Fruit fly (Drosophila melanogaster): ENCODE measurements around the gene RnpS1.

The RnpS1 gene

dm6 chr3R:9590952-9591532 is 39.2 kb downstream of the RnpS1 start, which contains the start of the genes bocks and CG8312:
Gene bocks, minus strand, starts transcription at chr3R:9591002.
Gene CG8312, plus strand, starts transcription at chr3R:9591309.
- no peak for TF ChIP-seq usp (GFP tag; optimal IDR thresholded peaks at IDR 0.05)
- peak; percentile 53 for TF ChIP-seq h (GFP tag; optimal IDR thresholded peaks at IDR 0.05)
- TF ChIP-seq dsf (GFP tag; optimal IDR thresholded peaks at IDR 0.05; ENCODE audit: borderline replicate concordance) = no peak
- peak; percentile 78 for TF ChIP-seq Hnf4 (GFP tag; optimal IDR thresholded peaks at IDR 0.05)
- TF ChIP-seq Vsx2 (GFP tag; optimal IDR thresholded peaks at IDR 0.05; ENCODE audit: partially characterized antibody) = no peak
- no peak for TF ChIP-seq psq (GFP tag; optimal IDR thresholded peaks at IDR 0.05)
- TF ChIP-seq br (GFP tag; optimal IDR thresholded peaks at IDR 0.05) = peak; percentile 63
- peak; percentile 21 for TF ChIP-seq Sp1 (GFP tag; optimal IDR thresholded peaks at IDR 0.05)
- TF ChIP-seq N (GFP tag; optimal IDR thresholded peaks at IDR 0.05) = no peak
- TF ChIP-seq CrebA (GFP tag; optimal IDR thresholded peaks at IDR 0.05; ENCODE audit: borderline replicate concordance) = no peak
- no peak for TF ChIP-seq Abd-B (GFP tag; optimal IDR thresholded peaks at IDR 0.05)
- no peak for TF ChIP-seq Rel (GFP tag; optimal IDR thresholded peaks at IDR 0.05)
- TF ChIP-seq Rel (tag; optimal IDR thresholded peaks at IDR 0.05) = peak; percentile 48
- peak; percentile 25 for TF ChIP-seq ey (GFP tag; optimal IDR thresholded peaks at IDR 0.05)
- no peak for TF ChIP-seq brk (GFP tag; optimal IDR thresholded peaks at IDR 0.05)
- TF ChIP-seq HLH106 (tag; optimal IDR thresholded peaks at IDR 0.05) = peak; percentile 36
- TF ChIP-seq tai (GFP tag; optimal IDR thresholded peaks at IDR 0.05) = no peak
- TF ChIP-seq sv (GFP tag; optimal IDR thresholded peaks at IDR 0.05) = peak; percentile 27
- TF ChIP-seq woc (GFP tag; optimal IDR thresholded peaks at IDR 0.05) = no peak
- TF ChIP-seq Jra (GFP tag; optimal IDR thresholded peaks at IDR 0.05) = peak; percentile 80
- no peak for TF ChIP-seq Dfd (GFP tag; optimal IDR thresholded peaks at IDR 0.05)
- TF ChIP-seq Myc (optimal IDR thresholded peaks at IDR 0.05) = peak; percentile 63
- TF ChIP-seq Mio (GFP tag; optimal IDR thresholded peaks at IDR 0.05) = no peak
- no peak for TF ChIP-seq jim (GFP tag; optimal IDR thresholded peaks at IDR 0.05)
- peak in 1 of 2 experiments; percentile 46 for TF ChIP-seq foxo (GFP tag; optimal IDR thresholded peaks at IDR 0.05)
- no peak for TF ChIP-seq Hr78 (GFP tag; optimal IDR thresholded peaks at IDR 0.05)
- peak; percentile 22 for TF ChIP-seq CG9705 (GFP tag; optimal IDR thresholded peaks at IDR 0.05)
- TF ChIP-seq rgr (GFP tag; optimal IDR thresholded peaks at IDR 0.05) = peak; percentile 42
- TF ChIP-seq fru (GFP tag; optimal IDR thresholded peaks at IDR 0.05) = peak; percentile 65
- TF ChIP-seq CG32264 (GFP tag; optimal IDR thresholded peaks at IDR 0.05) = no peak
- TF ChIP-seq pan (optimal IDR thresholded peaks at IDR 0.05) = no peak
- TF ChIP-seq dl (GFP tag; optimal IDR thresholded peaks at IDR 0.05; ENCODE audit: insufficient read depth in 1 of 2, partially characterized antibody in 2 of 2) = no peak
- no peak for TF ChIP-seq OdsH (GFP tag; optimal IDR thresholded peaks at IDR 0.05)
- no peak for TF ChIP-seq lola (GFP tag; optimal IDR thresholded peaks at IDR 0.05)
- peak; percentile 31 for TF ChIP-seq Hr83 (GFP tag; optimal IDR thresholded peaks at IDR 0.05; ENCODE audit: poor library complexity, severe bottlenecking)
- no peak for TF ChIP-seq Dif (GFP tag; optimal IDR thresholded peaks at IDR 0.05; ENCODE audit: partially characterized antibody)
- TF ChIP-seq GATAd (GFP tag; optimal IDR thresholded peaks at IDR 0.05) = no peak
- TF ChIP-seq dmrt93B (GFP tag; optimal IDR thresholded peaks at IDR 0.05) = no peak
- TF ChIP-seq sage (GFP tag; optimal IDR thresholded peaks at IDR 0.05) = no peak

DNA sequence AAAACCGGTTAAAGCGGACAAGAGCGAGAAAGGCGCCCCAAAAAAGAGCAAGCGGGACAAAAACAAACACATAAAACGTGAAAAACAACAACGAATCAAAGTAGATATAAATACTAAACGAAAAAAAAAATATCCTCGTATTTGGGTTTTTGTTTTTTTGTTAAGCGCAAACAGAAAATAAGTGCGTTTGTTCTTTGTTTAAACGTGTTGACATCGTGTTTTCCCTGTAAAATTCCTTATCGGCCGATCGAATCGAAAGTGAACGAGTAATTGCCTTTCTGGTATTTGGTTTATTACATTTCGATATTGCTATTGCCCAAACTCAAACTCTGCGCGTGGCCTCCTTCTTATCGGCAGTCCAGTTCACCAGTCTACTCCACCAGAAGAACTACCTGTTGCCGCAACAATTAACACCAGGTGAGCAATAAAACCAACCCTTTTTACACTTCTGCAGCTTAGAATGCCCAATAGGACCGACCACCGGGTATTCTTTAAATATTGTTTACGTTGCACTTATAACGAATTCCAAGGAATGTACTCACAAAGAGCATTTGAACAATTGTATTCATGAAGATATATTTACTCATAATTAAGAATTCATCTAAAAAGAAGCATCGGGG is 40.0 kb downstream of the RnpS1 start:
- TF ChIP-seq Myc (optimal IDR thresholded peaks at IDR 0.05) (no peak), lola (GFP tag; optimal IDR thresholded peaks at IDR 0.05) (no peak), CrebA (GFP tag; optimal IDR thresholded peaks at IDR 0.05; ENCODE audit: borderline replicate concordance) (no peak), dmrt93B (GFP tag; optimal IDR thresholded peaks at IDR 0.05) (no peak), Hr78 (GFP tag; optimal IDR thresholded peaks at IDR 0.05) (no peak), Abd-B (GFP tag; optimal IDR thresholded peaks at IDR 0.05) (no peak), HLH106 (tag; optimal IDR thresholded peaks at IDR 0.05) (no peak), woc (GFP tag; optimal IDR thresholded peaks at IDR 0.05) (no peak), GATAd (GFP tag; optimal IDR thresholded peaks at IDR 0.05) (no peak), rgr (GFP tag; optimal IDR thresholded peaks at IDR 0.05) (no peak), CG32264 (GFP tag; optimal IDR thresholded peaks at IDR 0.05) (no peak)

Data from whole organism, wandering third instar larva.